Worm (Caenorhabditis elegans) whole organism, L3 larva: Measurements from ENCODE around the gene C33D3.3.

Experiments
- snpc-4 ChIP-seq: fragments of 150-350 bp; optimal IDR thresholded peaks from 2 replicates; lab custom pipeline; 2014; ENCODE audit warnings: missing biosample characterization, missing genetic modification characterization
- ztf-4 ChIP-seq: fragments of 150-350 bp; optimal IDR thresholded peaks from 2 replicates; lab custom pipeline; 2014; ENCODE audit warnings: missing biosample characterization, missing genetic modification characterization

DNA sequence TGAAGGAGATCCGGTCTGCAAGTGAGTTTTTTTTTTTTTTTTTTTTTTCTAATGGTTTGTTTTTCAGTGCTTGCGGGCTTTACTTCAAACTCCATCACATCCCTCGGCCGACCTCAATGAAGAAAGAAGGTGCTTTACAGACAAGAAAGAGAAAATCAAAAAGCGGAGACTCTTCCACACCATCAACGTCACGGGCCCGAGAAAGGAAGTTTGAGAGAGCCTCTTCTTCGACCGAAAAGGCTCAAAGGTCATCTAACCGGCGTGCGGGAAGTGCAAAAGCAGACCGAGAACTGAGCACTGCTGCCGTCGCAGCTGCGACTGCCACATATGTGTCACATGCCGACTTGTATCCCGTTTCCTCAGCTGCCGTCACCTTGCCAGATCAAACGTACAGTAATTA lies 2.9 kb upstream of the C33D3.3 start:
- TF ChIP-seq snpc-4 (tag; lab: Kevin White, UChicago): no peak
- TF ChIP-seq ztf-4: no peak
